Worm (Caenorhabditis elegans): ENCODE data around the gene ave-1.

ave-1 gene

DNA sequence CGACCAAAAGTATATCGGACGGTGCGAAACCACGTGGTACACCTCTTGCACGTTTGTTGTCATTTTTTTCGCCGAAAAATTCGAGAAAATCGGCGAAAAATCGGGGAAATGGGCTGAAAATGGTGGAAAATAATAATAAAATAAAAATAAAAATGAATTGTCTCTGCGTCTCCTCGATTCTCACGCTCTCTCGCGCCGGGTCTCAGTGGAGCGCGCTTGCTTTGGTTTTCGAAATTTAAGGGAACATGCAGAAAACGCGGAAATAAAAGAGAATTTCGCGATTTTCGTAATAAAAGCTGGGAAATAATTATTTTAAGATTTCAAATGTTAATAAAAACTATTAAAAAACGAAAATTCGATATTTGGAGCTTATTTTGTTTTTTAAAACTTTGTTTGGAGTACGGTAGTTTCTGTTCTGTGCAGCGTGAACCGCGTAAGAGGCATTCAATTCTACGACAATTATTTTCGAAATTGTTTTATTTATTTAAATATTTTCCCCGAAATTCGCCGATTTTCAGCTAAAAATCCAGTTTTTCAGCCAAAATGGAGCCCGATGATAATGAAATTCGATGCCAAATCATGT is at the start of gene ave-1, which contains the start of gene M01G5.1:
TSS of gene ave-1 (minus strand) at position 113 of the 583 bp plus-strand sequence.
TSS of gene M01G5.1 (plus strand) at position 539 of the 583 bp plus-strand sequence.
- no peak for TF ChIP-seq unc-62 (GFP tag; optimal IDR thresholded peaks at IDR 0.05)
- TF ChIP-seq lsy-2 (tag; optimal IDR thresholded peaks at IDR 0.05): peak; percentile 49
- no peak for TF ChIP-seq nhr-28 (tag; optimal IDR thresholded peaks at IDR 0.05)
- peak; percentile 87 for TF ChIP-seq ces-1 (GFP tag; optimal IDR thresholded peaks at IDR 0.05)
- no peak for TF ChIP-seq pha-4 (tag; optimal IDR thresholded peaks at IDR 0.05)
- no peak for TF ChIP-seq unc-39 (tag; optimal IDR thresholded peaks at IDR 0.05)

DNA sequence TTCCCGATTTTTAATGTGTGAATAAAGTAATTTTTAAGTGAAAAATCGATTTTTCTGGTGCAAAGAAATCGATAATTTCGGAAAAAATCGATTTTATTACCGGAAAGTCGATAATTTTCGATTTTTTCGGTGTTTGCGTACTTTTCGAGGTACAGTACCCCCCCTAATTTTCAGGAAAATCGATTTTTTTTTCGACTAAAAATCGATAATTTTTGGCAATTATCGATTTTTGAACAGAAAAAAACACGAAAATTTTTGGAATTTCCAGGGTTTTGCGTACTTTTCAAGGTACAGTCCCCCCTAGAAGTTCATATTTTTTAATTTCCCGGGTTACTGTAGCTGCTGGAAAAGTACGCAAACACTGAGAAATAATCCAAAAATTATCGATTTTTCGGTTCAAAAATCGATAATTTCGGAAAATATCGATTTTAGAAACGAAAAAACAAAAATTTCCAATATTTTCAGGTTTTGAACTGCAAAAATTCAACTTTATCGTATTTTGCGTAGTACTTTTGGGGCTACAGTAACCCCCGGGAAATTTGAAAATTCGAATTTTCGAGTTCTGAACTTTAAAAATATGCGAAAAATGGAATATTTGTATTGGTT is 47.7 kb upstream of the ave-1 start:
- no peak for TF ChIP-seq unc-62 (GFP tag; optimal IDR thresholded peaks at IDR 0.05)
- TF ChIP-seq elt-3 (tag; optimal IDR thresholded peaks at IDR 0.05): no peak
- no peak for TF ChIP-seq M03D4.4 (tag; optimal IDR thresholded peaks at IDR 0.05)
- no peak for TF ChIP-seq nhr-28 (tag; optimal IDR thresholded peaks at IDR 0.05)
- no peak for TF ChIP-seq ztf-11 (tag; optimal IDR thresholded peaks at IDR 0.05)
- no peak for TF ChIP-seq bed-3 (GFP tag; optimal IDR thresholded peaks at IDR 0.05)
- no peak for TF ChIP-seq mep-1 (tag; optimal IDR thresholded peaks at IDR 0.05)
- no peak for TF ChIP-seq tbx-8 (GFP tag; optimal IDR thresholded peaks at IDR 0.05)
- no peak for TF ChIP-seq sem-2 (GFP tag; optimal IDR thresholded peaks at IDR 0.05)
- no peak for TF ChIP-seq ceh-39 (tag; optimal IDR thresholded peaks at IDR 0.05)
- TF ChIP-seq mls-2 (tag; optimal IDR thresholded peaks at IDR 0.05): no peak
- no peak for TF ChIP-seq nhr-76 (tag; optimal IDR thresholded peaks at IDR 0.05)
- TF ChIP-seq nhr-12 (tag; optimal IDR thresholded peaks at IDR 0.05): no peak
- no peak for TF ChIP-seq unc-39 (tag; optimal IDR thresholded peaks at IDR 0.05)
- TF ChIP-seq drap-1 (GFP tag; optimal IDR thresholded peaks at IDR 0.05): no peak
- no peak for TF ChIP-seq hlh-1 (tag; optimal IDR thresholded peaks at IDR 0.05)
- no peak for TF ChIP-seq blmp-1 (tag; optimal IDR thresholded peaks at IDR 0.05)
- no peak for TF ChIP-seq lsy-2 (tag; optimal IDR thresholded peaks at IDR 0.05)
- TF ChIP-seq nhr-2 (tag; optimal IDR thresholded peaks at IDR 0.05): no peak

DNA sequence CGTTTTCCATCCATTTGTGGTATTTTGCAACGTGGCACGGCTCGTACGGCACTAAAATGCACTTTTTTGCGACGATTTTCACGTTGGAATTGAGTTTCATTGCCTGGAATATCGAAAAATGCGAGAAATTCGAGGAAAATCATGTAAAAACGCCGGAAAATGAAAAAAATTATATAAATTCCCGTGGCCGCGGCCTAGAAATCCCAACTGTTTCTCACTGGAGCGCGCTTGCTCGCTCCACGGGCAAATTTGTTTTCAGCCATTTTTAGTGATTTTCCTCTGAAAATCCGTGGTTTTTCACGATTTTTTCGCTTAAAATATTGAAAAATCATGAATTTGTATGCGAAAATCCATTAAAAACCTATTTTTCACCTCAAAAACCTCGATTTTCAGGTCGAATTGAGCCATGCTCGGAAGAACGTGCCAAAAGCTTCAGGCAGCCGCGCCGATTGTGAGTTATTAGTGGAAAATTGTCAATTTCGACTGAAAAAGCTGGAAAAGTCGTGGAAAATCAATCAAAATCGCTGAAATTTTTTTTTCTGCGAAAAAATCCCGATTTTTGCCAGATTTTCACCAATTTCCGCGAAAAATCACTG is 44.4 kb upstream of the ave-1 start, which contains the start of the genes Y67D2.5 and cisd-3.2:
TSS of gene Y67D2.5 (minus strand) at position 145 of the 596 bp plus-strand sequence.
TSS of gene cisd-3.2 (plus strand) at position 394 of the 596 bp plus-strand sequence.
- TF ChIP-seq nhr-237 (tag; optimal IDR thresholded peaks at IDR 0.05) (peak; percentile 16), ces-1 (GFP tag; optimal IDR thresholded peaks at IDR 0.05) (peak; percentile 3), unc-39 (tag; optimal IDR thresholded peaks at IDR 0.05) (no peak), unc-120 (tag; optimal IDR thresholded peaks at IDR 0.05; ENCODE audit: poor library complexity, severe bottlenecking) (no peak), mls-2 (tag; optimal IDR thresholded peaks at IDR 0.05) (no peak)

DNA sequence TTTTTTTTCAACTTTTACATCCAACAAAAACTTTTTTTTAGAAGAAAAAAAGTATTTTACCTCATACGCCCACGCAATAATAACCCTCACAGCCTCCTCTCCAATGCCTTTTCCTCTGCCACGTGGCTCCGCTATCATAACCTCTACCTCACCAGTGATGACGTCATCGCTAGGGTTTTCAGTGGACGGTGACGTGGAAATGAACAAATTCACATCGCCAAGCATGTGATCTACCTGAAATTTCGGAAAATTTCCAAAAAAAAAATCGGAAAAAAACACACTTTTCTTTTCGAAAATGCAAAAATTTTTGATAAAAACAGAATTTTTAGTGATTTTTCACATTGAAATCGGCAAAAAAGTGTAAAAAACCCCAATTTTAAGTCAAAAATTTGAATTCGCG is 43.6 kb upstream of the ave-1 start:
- TF ChIP-seq tbx-8 (GFP tag; optimal IDR thresholded peaks at IDR 0.05) (no peak), zip-8 (tag; optimal IDR thresholded peaks at IDR 0.05) (peak; percentile 74), lsy-2 (tag; optimal IDR thresholded peaks at IDR 0.05) (no peak), lin-32 (GFP tag; optimal IDR thresholded peaks at IDR 0.05) (no peak), elt-3 (tag; optimal IDR thresholded peaks at IDR 0.05) (no peak)

DNA sequence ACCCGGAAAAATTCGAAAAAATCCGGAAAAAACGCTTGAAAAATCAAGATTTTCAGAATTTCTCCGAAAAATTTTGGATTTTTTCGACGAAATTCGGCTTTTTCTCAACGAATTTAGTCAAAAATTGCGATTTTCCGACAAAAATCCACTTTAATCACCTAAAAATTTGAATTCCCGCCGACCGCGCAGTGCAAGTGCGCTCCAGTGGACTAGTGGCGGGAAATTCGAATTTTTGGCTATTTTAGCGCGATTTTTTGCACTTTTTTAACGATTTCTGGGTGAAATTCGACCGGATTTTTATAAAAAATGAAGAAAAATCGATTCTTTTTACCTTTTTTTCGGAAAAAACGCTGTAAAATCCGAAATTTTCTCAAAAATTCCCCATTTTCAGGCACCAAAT is 38.7 kb upstream of the ave-1 start:
- TF ChIP-seq blmp-1 (tag; optimal IDR thresholded peaks at IDR 0.05): no peak
- no peak for TF ChIP-seq zip-8 (tag; optimal IDR thresholded peaks at IDR 0.05)
- TF ChIP-seq nhr-76 (tag; optimal IDR thresholded peaks at IDR 0.05): no peak
- TF ChIP-seq M03D4.4 (tag; optimal IDR thresholded peaks at IDR 0.05): no peak
- TF ChIP-seq sptf-1 (tag; optimal IDR thresholded peaks at IDR 0.05): no peak
- TF ChIP-seq bed-3 (GFP tag; optimal IDR thresholded peaks at IDR 0.05): no peak
- TF ChIP-seq unc-62 (GFP tag; optimal IDR thresholded peaks at IDR 0.05): no peak
- no peak for TF ChIP-seq ceh-83 (GFP tag; optimal IDR thresholded peaks at IDR 0.05)
- no peak for TF ChIP-seq elt-3 (tag; optimal IDR thresholded peaks at IDR 0.05)
- TF ChIP-seq flh-1 (GFP tag; optimal IDR thresholded peaks at IDR 0.05): no peak
- TF ChIP-seq ztf-11 (tag; optimal IDR thresholded peaks at IDR 0.05): no peak
- TF ChIP-seq nhr-12 (tag; optimal IDR thresholded peaks at IDR 0.05): no peak
- TF ChIP-seq hlh-1 (tag; optimal IDR thresholded peaks at IDR 0.05): no peak
- no peak for TF ChIP-seq snpc-4 (tag; optimal IDR thresholded peaks at IDR 0.05)
- TF ChIP-seq lsy-2 (tag; optimal IDR thresholded peaks at IDR 0.05): no peak
- TF ChIP-seq mls-2 (tag; optimal IDR thresholded peaks at IDR 0.05): no peak
- no peak for TF ChIP-seq elt-1 (tag; optimal IDR thresholded peaks at IDR 0.05; ENCODE audit: borderline replicate concordance, insufficient read depth)
- TF ChIP-seq cnd-1 (tag; optimal IDR thresholded peaks at IDR 0.05): no peak
- no peak for TF ChIP-seq unc-39 (tag; optimal IDR thresholded peaks at IDR 0.05)
- no peak for TF ChIP-seq nhr-2 (tag; optimal IDR thresholded peaks at IDR 0.05)
